Fruit fly (Drosophila melanogaster): ENCODE measurements around the gene CG42779.
A peak's percentile ranks its signal among the peaks of the same experiment; 100 is the strongest.

Gene CG42779

dm6 chr3R:17085029-17085807, 36.2 kb upstream of the CG42779 start, which contains the start of gene GckIII (continued):
- TF ChIP-seq CG2129 (GFP tag; IDR thresholded peaks at IDR 0.05; ENCODE audit: partially characterized antibody) (peak; percentile 86), Sox102F (GFP tag; optimal IDR thresholded peaks at IDR 0.05) (no peak), cato (GFP tag; optimal IDR thresholded peaks at IDR 0.05; ENCODE audit: borderline replicate concordance) (no peak), CG4820 (GFP tag; optimal IDR thresholded peaks at IDR 0.05) (no peak), eve (GFP tag; optimal IDR thresholded peaks at IDR 0.05) (no peak), CG14860 (GFP tag; IDR thresholded peaks at IDR 0.05; ENCODE audit: partially characterized antibody) (peak; percentile 83), caup (GFP tag; optimal IDR thresholded peaks at IDR 0.05; ENCODE audit: severe bottlenecking) (no peak), salm (tag; optimal IDR thresholded peaks at IDR 0.05) (no peak), wek (GFP tag; optimal IDR thresholded peaks at IDR 0.05) (no peak), CG5180 (GFP tag; optimal IDR thresholded peaks at IDR 0.05) (no peak), CG32532 (GFP tag; IDR thresholded peaks at IDR 0.05) (no peak), Camta (GFP tag; optimal IDR thresholded peaks at IDR 0.05) (no peak), usp (GFP tag; optimal IDR thresholded peaks at IDR 0.05) (no peak), jumu (GFP tag; optimal IDR thresholded peaks at IDR 0.05) (no peak), Dref (GFP tag; IDR thresholded peaks at IDR 0.05) (peak; percentile 79), CG13424 (tag; optimal IDR thresholded peaks at IDR 0.05) (no peak), Gsc (GFP tag; IDR thresholded peaks at IDR 0.05) (no peak), Hr39 (optimal IDR thresholded peaks at IDR 0.05) (no peak), ase (GFP tag; IDR thresholded peaks at IDR 0.05) (no peak), Bteb2 (GFP tag; optimal IDR thresholded peaks at IDR 0.05) (no peak), pros (GFP tag; optimal IDR thresholded peaks at IDR 0.05) (no peak), corto (GFP tag; optimal IDR thresholded peaks at IDR 0.05) (no peak), CG16863 (GFP tag; optimal IDR thresholded peaks at IDR 0.05) (no peak), zen (tag; optimal IDR thresholded peaks at IDR 0.05) (no peak), croc (GFP tag; conservative IDR thresholded peaks at IDR 0.05) (no peak), chinmo (GFP tag; IDR thresholded peaks at IDR 0.05; ENCODE audit: partially characterized antibody) (peak; percentile 74; the same call in 1 of the 4 replicates), CG1024 (GFP tag; IDR thresholded peaks at IDR 0.05) (no peak), hth (optimal IDR thresholded peaks at IDR 0.05) (no peak), Dip3 (GFP tag; optimal IDR thresholded peaks at IDR 0.05) (no peak), CG18764 (GFP tag; optimal IDR thresholded peaks at IDR 0.05) (no peak), CG2199 (GFP tag; IDR thresholded peaks at IDR 0.05) (no peak), kni (GFP tag; optimal IDR thresholded peaks at IDR 0.05) (no peak), CG31224 (GFP tag; IDR thresholded peaks at IDR 0.05) (no peak), CG4854 (GFP tag; optimal IDR thresholded peaks at IDR 0.05) (no peak), Hr3 (GFP tag; optimal IDR thresholded peaks at IDR 0.05) (no peak), CG4328 (GFP tag; optimal IDR thresholded peaks at IDR 0.05) (no peak), sima (GFP tag; optimal IDR thresholded peaks at IDR 0.05) (no peak), CG10267 (tag; optimal IDR thresholded peaks at IDR 0.05) (peak; percentile 55), BEAF-32 (GFP tag; optimal IDR thresholded peaks at IDR 0.05) (peak; percentile 74), Ravus (GFP tag; IDR thresholded peaks at IDR 0.05) (no peak), CG8944 (GFP tag; optimal IDR thresholded peaks at IDR 0.05) (no peak), tap (tag; optimal IDR thresholded peaks at IDR 0.05) (no peak), CG4617 (GFP tag; optimal IDR thresholded peaks at IDR 0.05; ENCODE audit: borderline replicate concordance) (peak; percentile 63), sc (optimal IDR thresholded peaks at IDR 0.05) (no peak), sc (GFP tag; optimal IDR thresholded peaks at IDR 0.05) (no peak), CG14014 (GFP tag; IDR thresholded peaks at IDR 0.05) (no peak), MTF-1 (GFP tag; optimal IDR thresholded peaks at IDR 0.05; ENCODE audit: borderline replicate concordance) (no peak), E2f1 (GFP tag; IDR thresholded peaks at IDR 0.05) (no peak), lov (optimal IDR thresholded peaks at IDR 0.05) (no peak), lov (GFP tag; IDR thresholded peaks at IDR 0.05) (no peak), ssp (GFP tag; IDR thresholded peaks at IDR 0.05) (no peak)

All from whole organism, embryonic.